Worm (Caenorhabditis elegans): ENCODE results near the gene F36G3.1.

- TF ChIP-seq ztf-29 (GFP tag; IDR thresholded peaks at IDR 0.05) = no peak
- no peak for TF ChIP-seq cog-1 (tag; optimal IDR thresholded peaks at IDR 0.05)
- TF ChIP-seq T22C8.4 (GFP tag; IDR thresholded peaks at IDR 0.05) = no peak
- TF ChIP-seq tab-1 (GFP tag; IDR thresholded peaks at IDR 0.05) = no peak
- TF ChIP-seq flt-1 (GFP tag; IDR thresholded peaks at IDR 0.05) = no peak
- no peak for TF ChIP-seq med-1 (GFP tag; optimal IDR thresholded peaks at IDR 0.05; ENCODE audit: insufficient read depth)
These were observed 43.4 kb upstream of the F36G3.1 start for ce11 chrX:9832370-9832769.
